Fruit fly (Drosophila melanogaster) whole organism, embryonic: ENCODE measurements around the gene CG43750.

Experiments
- Aef1 ChIP-seq: fragments of 200-800 bp; sonication (Bioruptor generic); IDR thresholded peaks from 3 replicates; pipeline ENCODE4 v1.3.6; 2022; ENCODE audit warnings: missing biosample characterization, missing genetic modification characterization
- CG12104 ChIP-seq: fragments of 200-800 bp; sonication (Bioruptor generic); optimal IDR thresholded peaks from 3 replicates; lab custom pipeline; 2016; ENCODE audit warnings: missing biosample characterization, missing genetic modification characterization
- CG16815 ChIP-seq: fragments of 200-800 bp; sonication (Bioruptor generic); optimal IDR thresholded peaks from 3 replicates; lab custom pipeline; 2017; ENCODE audit warnings: missing biosample characterization, mild to moderate bottlenecking, missing genetic modification characterization
- CG17186 ChIP-seq: fragments of 200-800 bp; sonication (Bioruptor generic); optimal IDR thresholded peaks from 3 replicates; lab custom pipeline; 2017; ENCODE audit warnings: missing biosample characterization, missing genetic modification reagents, missing genetic modification characterization
- CG18262 ChIP-seq: fragments of 200-800 bp; optimal IDR thresholded peaks from 3 replicates; lab custom pipeline; 2019; ENCODE audit warnings: missing biosample characterization, mild to moderate bottlenecking, missing genetic modification characterization, moderate library complexity
- CG33213 ChIP-seq: fragments of 200-800 bp; sonication (Bioruptor generic); optimal IDR thresholded peaks from 3 replicates; lab custom pipeline; 2016; ENCODE audit warnings: missing biosample characterization, missing genetic modification characterization
- CG6654 ChIP-seq: fragments of 200-800 bp; sonication (Bioruptor generic); optimal IDR thresholded peaks from 2 replicates; lab custom pipeline; 2017; ENCODE audit warnings: missing biosample characterization, mild to moderate bottlenecking, missing genetic modification characterization
- CG7987 ChIP-seq: fragments of 200-800 bp; sonication (Bioruptor generic); optimal IDR thresholded peaks from 2 replicates; lab custom pipeline; 2018; ENCODE audit warnings: missing biosample characterization, mild to moderate bottlenecking, missing genetic modification characterization, moderate library complexity
- Dll ChIP-seq: fragments of 200-800 bp; sonication (Bioruptor generic); IDR thresholded peaks from 4 replicates; pipeline ENCODE4 v1.3.6; 2022; ENCODE audit warnings: missing biosample characterization, missing genetic modification characterization; ENCODE audit not compliant: partially characterized antibody
- Doc3 ChIP-seq: fragments of 200-800 bp; sonication (Bioruptor generic); IDR thresholded peaks from 3 replicates; pipeline ENCODE4 v1.3.6; 2022; ENCODE audit warnings: missing biosample characterization, missing genetic modification characterization; ENCODE audit not compliant: partially characterized antibody
- Eip74EF ChIP-seq, 2 experiments: fragments of 200-800 bp in 1 of 2; fragments of >200 bp in 1 of 2; sonication (Bioruptor generic) in 1 of 2; optimal IDR thresholded peaks; 2 replicates each; lab custom pipeline; 2017 to 2019; ENCODE audit warnings: missing biosample characterization in 2 of 2, missing genetic modification characterization in 2 of 2, mild to moderate bottlenecking in 1 of 2, moderate library complexity in 1 of 2
- Hey ChIP-seq: fragments of 200-800 bp; sonication (Bioruptor generic); optimal IDR thresholded peaks from 3 replicates; lab custom pipeline; 2018; ENCODE audit warnings: missing biosample characterization, mild to moderate bottlenecking, missing genetic modification characterization
- Hr78 ChIP-seq, 2 experiments: fragments of 200-800 bp in 1 of 2; fragments of >200 bp in 1 of 2; sonication (Bioruptor generic) in 1 of 2; optimal IDR thresholded peaks; 2 replicates each; lab custom pipeline; 2017 to 2019; ENCODE audit warnings: missing biosample characterization in 2 of 2, missing genetic modification characterization in 2 of 2, mild to moderate bottlenecking in 1 of 2, moderate library complexity in 1 of 2
- Jarid2 ChIP-seq: fragments of 200-800 bp; sonication (Bioruptor generic); optimal IDR thresholded peaks from 3 replicates; lab custom pipeline; 2017; ENCODE audit warnings: mild to moderate bottlenecking, missing biosample characterization, missing genetic modification reagents, missing genetic modification characterization
- MESR4 ChIP-seq: fragments of 200-800 bp; sonication (Bioruptor generic); optimal IDR thresholded peaks from 2 replicates; lab custom pipeline; 2018; ENCODE audit warnings: missing biosample characterization, mild to moderate bottlenecking, missing genetic modification characterization, moderate library complexity
- Oaz ChIP-seq: fragments of 200-800 bp; sonication (Bioruptor generic); IDR thresholded peaks from 2 replicates; pipeline ENCODE4 v1.3.6; 2022; ENCODE audit warnings: missing biosample characterization, missing genetic modification characterization
- Poxn ChIP-seq: fragments of 200-800 bp; sonication (Bioruptor generic); IDR thresholded peaks from 2 replicates; pipeline ENCODE4 v1.3.6; 2022; ENCODE audit warnings: missing biosample characterization, missing genetic modification characterization
- Ptx1 ChIP-seq: fragments of 200-800 bp; sonication (Bioruptor generic); IDR thresholded peaks from 2 replicates; pipeline ENCODE4 v1.3.6; 2022; ENCODE audit warnings: missing biosample characterization, missing genetic modification characterization
- Stat92E ChIP-seq, 3 experiments: fragments of >200 bp in 2 of 3; fragments of 200-800 bp in 1 of 3; sonication (Bioruptor generic) in 1 of 3; optimal IDR thresholded peaks; 2 replicates each; lab custom pipeline; 2017 to 2019; ENCODE audit warnings: missing biosample characterization in 3 of 3, missing genetic modification characterization in 3 of 3, mild to moderate bottlenecking in 1 of 3, moderate library complexity in 1 of 3
- Taf1 ChIP-seq: fragments of 200-800 bp; sonication (Bioruptor generic); IDR thresholded peaks from 2 replicates; pipeline ENCODE4 v1.3.6; 2022; ENCODE audit warnings: missing biosample characterization, missing genetic modification characterization
- bab2 ChIP-seq: fragments of 200-800 bp; sonication (Bioruptor generic); optimal IDR thresholded peaks from 2 replicates; lab custom pipeline; 2016; ENCODE audit warnings: missing biosample characterization, missing genetic modification characterization
- bigmax ChIP-seq: fragments of 200-800 bp; sonication (Bioruptor generic); optimal IDR thresholded peaks from 2 replicates; lab custom pipeline; 2018; ENCODE audit warnings: missing biosample characterization, mild to moderate bottlenecking, missing genetic modification characterization
- crol ChIP-seq: fragments of 200-800 bp; sonication (Bioruptor generic); IDR thresholded peaks from 2 replicates; pipeline ENCODE4 v1.3.6; 2022; ENCODE audit warnings: missing biosample characterization, missing genetic modification characterization
- danr ChIP-seq: fragments of 200-800 bp; sonication (Bioruptor generic); IDR thresholded peaks from 2 replicates; pipeline ENCODE4 v1.3.6; 2022; ENCODE audit warnings: missing biosample characterization, missing genetic modification characterization
- dm ChIP-seq: fragments of 200-800 bp; sonication (Bioruptor generic); optimal IDR thresholded peaks from 3 replicates; lab custom pipeline; 2016; ENCODE audit warnings: missing biosample characterization, missing genetic modification characterization
- dysf ChIP-seq: fragments of 200-800 bp; sonication (Bioruptor generic); IDR thresholded peaks from 3 replicates; pipeline ENCODE4 v1.3.6; 2022; ENCODE audit warnings: missing biosample characterization, missing genetic modification characterization
- fd96Cb ChIP-seq: fragments of 200-800 bp; sonication (Bioruptor generic); optimal IDR thresholded peaks from 2 replicates; lab custom pipeline; 2018; ENCODE audit warnings: missing biosample characterization, mild to moderate bottlenecking, missing genetic modification characterization, moderate library complexity
- gcm2 ChIP-seq: fragments of 200-800 bp; sonication (Bioruptor generic); optimal IDR thresholded peaks from 2 replicates; lab custom pipeline; 2016; ENCODE audit warnings: missing biosample characterization, missing genetic modification characterization
- grau ChIP-seq: fragments of 200-800 bp; optimal IDR thresholded peaks from 3 replicates; lab custom pipeline; 2019; ENCODE audit warnings: missing biosample characterization, mild to moderate bottlenecking, missing genetic modification characterization, moderate library complexity
- gro ChIP-seq: fragments of 200-800 bp; sonication (Bioruptor generic); optimal IDR thresholded peaks from 2 replicates; lab custom pipeline; 2016; ENCODE audit warnings: missing biosample characterization, missing genetic modification characterization
- hkb ChIP-seq, 2 experiments: fragments of 200-800 bp in 1 of 2; fragments of >200 bp in 1 of 2; sonication (Bioruptor generic) in 1 of 2; IDR thresholded peaks in 1 of 2; optimal IDR thresholded peaks in 1 of 2; 2 replicates each; pipeline versions ENCODE4 v1.3.6 to Lab custom; 2017 to 2022; ENCODE audit warnings: missing biosample characterization in 1 of 2, missing genetic modification characterization in 1 of 2
- ind ChIP-seq: fragments of 200-800 bp; sonication (Bioruptor generic); optimal IDR thresholded peaks from 3 replicates; lab custom pipeline; 2016; ENCODE audit warnings: missing biosample characterization, missing genetic modification characterization
- insv ChIP-seq, 2 experiments: fragments of 200-800 bp; sonication (Bioruptor generic); optimal IDR thresholded peaks; 3 replicates each; lab custom pipeline; 2016 to 2018; ENCODE audit warnings: missing biosample characterization in 2 of 2, missing genetic modification characterization in 2 of 2
- inv ChIP-seq: fragments of 200-800 bp; sonication (Bioruptor generic); IDR thresholded peaks from 2 replicates; pipeline ENCODE4 v1.3.6; 2022; ENCODE audit warnings: missing biosample characterization, missing genetic modification characterization; ENCODE audit not compliant: partially characterized antibody
- jing ChIP-seq: fragments of 200-800 bp; sonication (Bioruptor generic); optimal IDR thresholded peaks from 2 replicates; lab custom pipeline; 2018; ENCODE audit warnings: missing biosample characterization, mild to moderate bottlenecking, missing genetic modification characterization
- knrl ChIP-seq: fragments of 200-800 bp; sonication (Bioruptor generic); IDR thresholded peaks from 3 replicates; pipeline ENCODE4 v1.3.6; 2022; ENCODE audit warnings: missing biosample characterization, missing genetic modification characterization; ENCODE audit not compliant: partially characterized antibody
- lilli ChIP-seq: fragments of 200-800 bp; sonication (Bioruptor generic); optimal IDR thresholded peaks from 3 replicates; lab custom pipeline; 2016; ENCODE audit warnings: missing biosample characterization, missing genetic modification characterization
- odd ChIP-seq: fragments of 200-800 bp; sonication (Bioruptor generic); optimal IDR thresholded peaks from 2 replicates; lab custom pipeline; 2017; ENCODE audit warnings: missing biosample characterization, mild to moderate bottlenecking, missing genetic modification characterization
- onecut ChIP-seq: fragments of 200-800 bp; sonication (Bioruptor generic); IDR thresholded peaks from 2 replicates; pipeline ENCODE4 v1.3.6; 2022; ENCODE audit warnings: missing biosample characterization, missing genetic modification characterization
- otp ChIP-seq: fragments of 200-800 bp; sonication (Bioruptor generic); IDR thresholded peaks from 3 replicates; pipeline ENCODE4, ENCODE4 v1.3.6; 2022; ENCODE audit warnings: missing biosample characterization, missing genetic modification characterization
- pros ChIP-seq: fragments of 200-800 bp; sonication (Bioruptor generic); optimal IDR thresholded peaks from 3 replicates; lab custom pipeline; 2019; ENCODE audit warnings: missing biosample characterization, mild to moderate bottlenecking, missing genetic modification characterization, moderate library complexity
- sens ChIP-seq: fragments of 200-800 bp; sonication (Bioruptor generic); peaks from one replicate; lab custom pipeline; 2016; ENCODE audit warnings: missing biosample characterization, missing genetic modification characterization
- sima ChIP-seq: fragments of 200-800 bp; sonication (Bioruptor generic); optimal IDR thresholded peaks from 2 replicates; lab custom pipeline; 2016; ENCODE audit warnings: missing biosample characterization, missing genetic modification characterization
- sqz ChIP-seq: fragments of 200-800 bp; sonication (Bioruptor generic); optimal IDR thresholded peaks from 3 replicates; lab custom pipeline; 2018; ENCODE audit warnings: missing biosample characterization, mild to moderate bottlenecking, missing genetic modification characterization
- sug ChIP-seq: fragments of 200-800 bp; optimal IDR thresholded peaks from 2 replicates; lab custom pipeline; 2019; ENCODE audit warnings: missing biosample characterization, mild to moderate bottlenecking, missing genetic modification characterization, moderate library complexity
- tna ChIP-seq: fragments of 200-800 bp; sonication (Bioruptor generic); IDR thresholded peaks from 2 replicates; pipeline ENCODE4 v1.3.6; 2022; ENCODE audit warnings: missing biosample characterization, missing genetic modification characterization; ENCODE audit not compliant: partially characterized antibody
- tx ChIP-seq: fragments of 200-800 bp; sonication (Bioruptor generic); optimal IDR thresholded peaks from 2 replicates; lab custom pipeline; 2016; ENCODE audit warnings: missing biosample characterization, missing genetic modification characterization

Gene CG43750

DNA sequence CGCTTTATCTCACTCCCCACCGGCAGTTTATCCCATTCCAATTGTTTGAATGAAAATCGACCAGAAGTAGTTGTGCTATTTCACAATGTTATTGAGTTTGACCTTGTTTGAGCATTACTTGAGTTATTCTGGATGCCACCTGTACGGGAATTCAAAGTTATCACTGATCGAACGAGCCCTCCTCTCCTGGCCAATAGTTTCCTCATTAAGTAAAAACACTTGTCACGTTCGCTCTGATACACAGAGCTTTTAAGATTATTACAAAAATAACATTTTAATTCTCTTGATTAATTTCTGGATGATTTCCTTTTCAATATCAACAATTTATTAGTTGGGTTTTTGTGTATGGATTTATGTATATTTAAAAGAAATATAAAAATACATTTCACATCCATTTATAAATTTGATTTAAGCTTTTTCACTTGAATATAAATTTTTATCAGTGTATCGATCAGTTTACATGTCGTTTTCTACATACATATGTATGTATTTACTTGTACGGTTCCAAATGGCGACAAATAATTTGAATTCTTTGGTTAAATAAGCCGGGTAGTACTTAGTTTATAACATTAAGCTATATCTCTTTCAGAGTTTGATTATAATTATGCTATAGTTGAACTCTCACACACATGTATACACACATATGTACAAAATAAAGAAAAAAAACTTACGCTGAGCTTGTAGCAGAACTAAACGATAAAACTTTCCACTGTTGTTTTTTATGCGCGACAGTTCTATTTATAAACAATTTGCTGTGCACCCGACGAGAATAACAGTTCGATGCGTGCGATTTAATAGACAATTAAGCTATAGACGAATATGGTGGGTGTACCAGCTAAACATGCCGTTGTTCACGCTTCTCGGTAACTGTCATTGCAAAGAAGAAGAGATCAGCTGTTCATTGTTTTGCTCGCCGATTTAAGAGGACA is 16.4 kb downstream of the CG43750 start, which contains the start of the genes CG3609 and CG15390 (continued):
- peak in 1 of 3 experiments; percentile 49 for TF ChIP-seq Stat92E (GFP tag; optimal IDR thresholded peaks at IDR 0.05; lab: Kevin White, UChicago)
- no peak; the same call in 2 of the 3 replicates for TF ChIP-seq knrl (GFP tag; lab: Robert Waterston, UW)
- TF ChIP-seq odd (GFP tag; lab: Kevin White, UChicago) = peak; percentile 3
- peak in 1 of 2 experiments; percentile 41 for TF ChIP-seq insv (GFP tag; optimal IDR thresholded peaks at IDR 0.05; lab: Kevin White, UChicago)
- no peak for TF ChIP-seq hkb (optimal IDR thresholded peaks at IDR 0.05; lab: Kevin White, UChicago)
- TF ChIP-seq hkb (GFP tag; IDR thresholded peaks at IDR 0.05; lab: Robert Waterston, UW) = peak; percentile 68
- no peak for TF ChIP-seq crol
- peak; percentile 79 for TF ChIP-seq sqz (GFP tag; lab: Kevin White, UChicago)
- peak; percentile 72 for TF ChIP-seq onecut (GFP tag; lab: Robert Waterston, UW)
- peak in 1 of 2 experiments; percentile 39 for TF ChIP-seq Hr78 (GFP tag; optimal IDR thresholded peaks at IDR 0.05; lab: Kevin White, UChicago)
- TF ChIP-seq gro (GFP tag; lab: Kevin White, UChicago) = peak; percentile 97
- TF ChIP-seq CG18262 (tag; lab: Kevin White, UChicago) = peak; percentile 61
- peak; percentile 22 for TF ChIP-seq CG12104
- TF ChIP-seq Hey = peak; percentile 57
- TF ChIP-seq fd96Cb (tag; lab: Kevin White, UChicago) = peak; percentile 35
- peak; percentile 48 for TF ChIP-seq CG16815
- peak; percentile 74 for TF ChIP-seq grau (tag; lab: Kevin White, UChicago)
- TF ChIP-seq CG6654 (GFP tag; lab: Kevin White, UChicago) = no peak
- TF ChIP-seq CG7987 = peak; percentile 72
- TF ChIP-seq bab2 (GFP tag; lab: Kevin White, UChicago) = peak; percentile 88
- peak; percentile 81 for TF ChIP-seq tx (GFP tag; lab: Kevin White, UChicago)
- TF ChIP-seq Dll = no peak; the same call in 3 of the 4 replicates
- peak; percentile 95 for TF ChIP-seq dm (GFP tag; lab: Kevin White, UChicago)
- peak; percentile 75 for TF ChIP-seq ind
- TF ChIP-seq Poxn (GFP tag; lab: Robert Waterston, UW) = peak; percentile 63
- peak; percentile 72 for TF ChIP-seq MESR4 (GFP tag; lab: Kevin White, UChicago)
- no peak for TF ChIP-seq pros (GFP tag; lab: Kevin White, UChicago)
- peak; percentile 68 for TF ChIP-seq gcm2 (GFP tag; lab: Kevin White, UChicago)
- peak in 1 of 2 experiments; percentile 75 for TF ChIP-seq Eip74EF (GFP tag; optimal IDR thresholded peaks at IDR 0.05; lab: Kevin White, UChicago)
- TF ChIP-seq sug (tag; lab: Kevin White, UChicago) = peak; percentile 85
- TF ChIP-seq jing (GFP tag; lab: Kevin White, UChicago) = no peak
- peak; percentile 35 for TF ChIP-seq CG17186 (GFP tag; lab: Kevin White, UChicago)
- peak; percentile 91 for TF ChIP-seq CG33213 (GFP tag; lab: Kevin White, UChicago)
- TF ChIP-seq danr (GFP tag; lab: Robert Waterston, UW) = no peak
- TF ChIP-seq sima = peak; percentile 3
- peak; percentile 80 for TF ChIP-seq dysf
- no peak for TF ChIP-seq tna (GFP tag; lab: Robert Waterston, UW)
- TF ChIP-seq Jarid2 (GFP tag; lab: Kevin White, UChicago) = no peak
- no peak for TF ChIP-seq Doc3
- no peak for TF ChIP-seq inv (GFP tag; lab: Robert Waterston, UW)
- TF ChIP-seq bigmax (GFP tag; lab: Kevin White, UChicago) = no peak
- peak; percentile 97 for TF ChIP-seq sens (GFP tag; lab: Kevin White, UChicago)
- peak; percentile 47 for TF ChIP-seq Taf1 (GFP tag; lab: Robert Waterston, UW)
- TF ChIP-seq lilli (GFP tag; lab: Kevin White, UChicago) = peak; percentile 96
- TF ChIP-seq Ptx1 (GFP tag; lab: Robert Waterston, UW) = peak; percentile 71
- peak; percentile 45; the same call in 1 of the 3 replicates for TF ChIP-seq Aef1
- TF ChIP-seq otp (GFP tag; lab: Robert Waterston, UW) = peak; percentile 92
- TF ChIP-seq Oaz = peak; percentile 39
